Fruit fly (Drosophila melanogaster) whole organism: ENCODE results near the gene CG17272.

Experiments
- CG8478 ChIP-seq: fragments of >200 bp; optimal IDR thresholded peaks from 2 replicates; lab custom pipeline; 2018; ENCODE audit warnings: inconsistent platforms
- Dll ChIP-seq: fragments of >200 bp; optimal IDR thresholded peaks from 2 replicates; lab custom pipeline; 2017
- pan ChIP-seq: fragments of >200 bp; optimal IDR thresholded peaks from 2 replicates; lab custom pipeline; 2017
- usp ChIP-seq: fragments of >200 bp; optimal IDR thresholded peaks from 2 replicates; lab custom pipeline; 2017; ENCODE audit warnings: missing biosample characterization, missing genetic modification characterization, mixed read lengths

- TF ChIP-seq pan (no peak), CG8478 (no peak), usp (GFP tag; lab: Kevin White, UChicago) (no peak), Dll (lab: Kevin White, UChicago) (peak; percentile 40)
Observed at dm6 chr3R:20779969-20780368, 44.1 kb downstream of the CG17272 start.
